Worm (Caenorhabditis elegans): Measurements from ENCODE around the gene srj-15.

ce11 chrV:1989220-1989619, 24.5 kb upstream of the srj-15 start:
- TF ChIP-seq aly-2 (tag; optimal IDR thresholded peaks at IDR 0.05) (no peak), lin-13 (GFP tag; optimal IDR thresholded peaks at IDR 0.05) (no peak), nhr-77 (tag; optimal IDR thresholded peaks at IDR 0.05) (no peak), sox-4 (tag; optimal IDR thresholded peaks at IDR 0.05) (no peak), nhr-237 (tag; optimal IDR thresholded peaks at IDR 0.05) (no peak), fos-1 (tag; optimal IDR thresholded peaks at IDR 0.05) (no peak), pax-3 (tag; optimal IDR thresholded peaks at IDR 0.05) (no peak), pqm-1 (tag; optimal IDR thresholded peaks at IDR 0.05) (no peak), unc-130 (tag; optimal IDR thresholded peaks at IDR 0.05) (no peak), nhr-28 (tag; optimal IDR thresholded peaks at IDR 0.05) (no peak), nhr-84 (tag; optimal IDR thresholded peaks at IDR 0.05) (no peak), ztf-11 (tag; optimal IDR thresholded peaks at IDR 0.05) (no peak), lin-39 (tag; optimal IDR thresholded peaks at IDR 0.05) (no peak), sptf-1 (tag; optimal IDR thresholded peaks at IDR 0.05) (no peak)

All from whole organism, L1 larva.